Worm (Caenorhabditis elegans): ENCODE data around the gene Y46E12A.3.

Y46E12A.3 gene

ce11 chrIII:1793416-1793815 lies 38.7 kb upstream of the Y46E12A.3 start:
- TF ChIP-seq che-1 (tag; optimal IDR thresholded peaks at IDR 0.05) (no peak), ceh-48 (tag; optimal IDR thresholded peaks at IDR 0.05) (peak; percentile 34), hlh-8 (tag; optimal IDR thresholded peaks at IDR 0.05) (no peak), ref-2 (tag; optimal IDR thresholded peaks at IDR 0.05) (no peak)

- TF ChIP-seq tbx-2 (tag; optimal IDR thresholded peaks at IDR 0.05), result no peak
- peak; percentile 90 for TF ChIP-seq unc-42 (tag; optimal IDR thresholded peaks at IDR 0.05)
- TF ChIP-seq T23F11.4 (GFP tag; optimal IDR thresholded peaks at IDR 0.05), result no peak
Observed at ce11 chrIII:1791949-1792348, 37.2 kb upstream of the Y46E12A.3 start.

ce11 chrIII:1788972-1789371 lies 34.2 kb upstream of the Y46E12A.3 start:
- no peak for TF ChIP-seq fkh-10 (GFP tag; optimal IDR thresholded peaks at IDR 0.05)
- no peak for TF ChIP-seq gmeb-2 (tag; optimal IDR thresholded peaks at IDR 0.05)
- TF ChIP-seq nfya-1 (tag; optimal IDR thresholded peaks at IDR 0.05), result no peak
- no peak for TF ChIP-seq ceh-2 (tag; optimal IDR thresholded peaks at IDR 0.05)
- TF ChIP-seq unc-55 (GFP tag; optimal IDR thresholded peaks at IDR 0.05), result no peak
- no peak for TF ChIP-seq hlh-13 (GFP tag; optimal IDR thresholded peaks at IDR 0.05)
- no peak for TF ChIP-seq ahr-1 (tag; optimal IDR thresholded peaks at IDR 0.05)
- TF ChIP-seq sdc-2 (tag; optimal IDR thresholded peaks at IDR 0.05), result no peak
- no peak for TF ChIP-seq K09A11.1 (tag; optimal IDR thresholded peaks at IDR 0.05; ENCODE audit: insufficient read depth)
- TF ChIP-seq ceh-24 (tag; optimal IDR thresholded peaks at IDR 0.05), result no peak
- no peak for TF ChIP-seq mec-3 (tag; optimal IDR thresholded peaks at IDR 0.05; ENCODE audit: borderline replicate concordance)
- TF ChIP-seq madf-2 (tag; optimal IDR thresholded peaks at IDR 0.05), result no peak
- TF ChIP-seq ceh-48 (tag; optimal IDR thresholded peaks at IDR 0.05), result no peak
- TF ChIP-seq pha-4 (tag; optimal IDR thresholded peaks at IDR 0.05), result no peak
- TF ChIP-seq tbx-7 (tag; optimal IDR thresholded peaks at IDR 0.05), result no peak

DNA sequence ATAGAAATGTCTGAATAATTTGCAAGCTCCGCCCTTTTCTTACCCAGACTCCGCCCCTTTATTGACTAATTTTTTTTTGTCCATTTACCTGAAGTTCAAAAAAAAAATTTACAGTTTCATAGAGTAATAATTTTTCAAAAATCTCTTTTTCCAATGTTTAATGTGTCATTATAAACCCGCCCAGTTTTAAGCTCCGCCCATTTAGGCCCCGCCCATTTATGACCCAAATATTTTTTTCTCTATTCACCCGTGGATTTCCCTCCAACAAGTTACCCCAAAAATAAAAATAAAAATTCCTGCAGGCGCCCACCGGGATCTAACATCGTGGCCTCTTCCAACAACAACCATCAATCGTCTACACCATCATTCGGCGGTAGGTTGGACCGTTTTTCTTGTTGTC lies 33.3 kb upstream of the Y46E12A.3 start, which contains the start of gene rimb-1:
TSS of gene rimb-1 (plus strand) at position 301 of the 400 bp plus-strand sequence.
- TF ChIP-seq che-1 (tag; optimal IDR thresholded peaks at IDR 0.05) (no peak), hlh-15 (tag; optimal IDR thresholded peaks at IDR 0.05) (no peak), ztf-16 (tag; optimal IDR thresholded peaks at IDR 0.05) (no peak), dve-1 (tag; optimal IDR thresholded peaks at IDR 0.05) (no peak), pag-3 (tag; optimal IDR thresholded peaks at IDR 0.05; ENCODE audit: borderline replicate concordance) (no peak), elt-2 (tag; optimal IDR thresholded peaks at IDR 0.05) (no peak), pros-1 (tag; optimal IDR thresholded peaks at IDR 0.05) (no peak), unc-42 (tag; optimal IDR thresholded peaks at IDR 0.05) (no peak), tbx-2 (tag; optimal IDR thresholded peaks at IDR 0.05) (no peak), hlh-8 (tag; optimal IDR thresholded peaks at IDR 0.05) (no peak), rnt-1 (tag; optimal IDR thresholded peaks at IDR 0.05) (no peak), F13H6.1 (tag; optimal IDR thresholded peaks at IDR 0.05) (no peak), eyg-1 (tag; optimal IDR thresholded peaks at IDR 0.05) (no peak)

DNA sequence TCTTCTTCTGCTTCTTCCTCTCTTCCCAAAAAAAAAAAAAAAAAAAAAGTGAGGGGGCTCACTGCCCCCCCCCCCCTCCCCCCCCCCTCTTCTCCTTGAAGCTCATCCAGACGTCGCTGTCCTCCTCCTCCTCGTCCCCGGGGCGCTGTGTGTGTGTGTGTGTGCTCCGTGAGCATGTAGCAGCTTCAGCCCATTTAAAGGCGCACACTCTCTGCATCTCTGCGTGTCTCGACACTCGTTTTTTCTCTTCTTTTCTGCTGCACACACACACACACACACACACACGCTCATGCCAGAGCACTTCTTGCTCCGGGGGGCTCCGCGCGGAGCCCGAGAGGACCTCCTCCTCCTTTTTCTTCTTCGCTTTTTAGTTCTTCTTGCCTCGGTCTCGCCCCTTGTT lies 31.0 kb upstream of the Y46E12A.3 start:
- TF ChIP-seq fkh-10 (GFP tag; optimal IDR thresholded peaks at IDR 0.05) (no peak), pqm-1 (tag; optimal IDR thresholded peaks at IDR 0.05) (no peak), nfya-1 (tag; optimal IDR thresholded peaks at IDR 0.05) (peak; percentile 36), ceh-31 (tag; optimal IDR thresholded peaks at IDR 0.05) (peak; percentile 59), unc-42 (tag; optimal IDR thresholded peaks at IDR 0.05) (peak; percentile 12), tbx-2 (tag; optimal IDR thresholded peaks at IDR 0.05) (peak; percentile 4)

ce11 chrIII:1777969-1778368 lies 23.2 kb upstream of the Y46E12A.3 start, which contains the start of gene Y39A3CL.4:
Gene Y39A3CL.4, minus strand, starts transcription at chrIII:1778069.
- no peak for TF ChIP-seq nhr-232 (tag; optimal IDR thresholded peaks at IDR 0.05)
- no peak for TF ChIP-seq ceh-48 (tag; optimal IDR thresholded peaks at IDR 0.05)
- no peak for TF ChIP-seq ets-4 (tag; optimal IDR thresholded peaks at IDR 0.05)
- no peak for TF ChIP-seq fkh-10 (GFP tag; optimal IDR thresholded peaks at IDR 0.05)
- TF ChIP-seq pha-4 (tag; optimal IDR thresholded peaks at IDR 0.05), result no peak
- TF ChIP-seq ceh-2 (tag; optimal IDR thresholded peaks at IDR 0.05), result no peak
- TF ChIP-seq F13H6.1 (tag; optimal IDR thresholded peaks at IDR 0.05), result no peak
- no peak for TF ChIP-seq C08G9.2 (tag; optimal IDR thresholded peaks at IDR 0.05)

All from whole organism, late embryonic.